Worm (Caenorhabditis elegans): ENCODE measurements around the gene eak-3.

eak-3 gene

ce11 chrIII:1181756-1182155 lies 5.4 kb upstream of the eak-3 start, which contains the start of gene nspg-8:
nspg-8 (plus strand) TSS chrIII:1182056.
- TF ChIP-seq lin-32 (GFP tag; optimal IDR thresholded peaks at IDR 0.05): no peak
- TF ChIP-seq sptf-1 (tag; optimal IDR thresholded peaks at IDR 0.05): no peak
- TF ChIP-seq bed-3 (GFP tag; optimal IDR thresholded peaks at IDR 0.05): no peak
- no peak for TF ChIP-seq ztf-11 (tag; optimal IDR thresholded peaks at IDR 0.05)
- TF ChIP-seq cnd-1 (tag; optimal IDR thresholded peaks at IDR 0.05): no peak
- TF ChIP-seq zip-8 (tag; optimal IDR thresholded peaks at IDR 0.05): no peak
- no peak for TF ChIP-seq unc-62 (GFP tag; optimal IDR thresholded peaks at IDR 0.05)
- no peak for TF ChIP-seq flh-1 (GFP tag; optimal IDR thresholded peaks at IDR 0.05)
- no peak for TF ChIP-seq tbx-8 (GFP tag; optimal IDR thresholded peaks at IDR 0.05)
- no peak for TF ChIP-seq pha-4 (tag; optimal IDR thresholded peaks at IDR 0.05)
- TF ChIP-seq ceh-83 (GFP tag; optimal IDR thresholded peaks at IDR 0.05): no peak
- no peak for TF ChIP-seq unc-120 (tag; optimal IDR thresholded peaks at IDR 0.05; ENCODE audit: poor library complexity, severe bottlenecking)
- no peak for TF ChIP-seq lsy-2 (tag; optimal IDR thresholded peaks at IDR 0.05)
- no peak for TF ChIP-seq nhr-12 (tag; optimal IDR thresholded peaks at IDR 0.05)
- no peak for TF ChIP-seq ceh-39 (tag; optimal IDR thresholded peaks at IDR 0.05)
- no peak for TF ChIP-seq elt-1 (tag; optimal IDR thresholded peaks at IDR 0.05; ENCODE audit: borderline replicate concordance, insufficient read depth)
- TF ChIP-seq nhr-76 (tag; optimal IDR thresholded peaks at IDR 0.05): no peak
- no peak for TF ChIP-seq unc-39 (tag; optimal IDR thresholded peaks at IDR 0.05)
- no peak for TF ChIP-seq nhr-28 (tag; optimal IDR thresholded peaks at IDR 0.05)

ce11 chrIII:1179006-1179405 lies 2.6 kb upstream of the eak-3 start:
- TF ChIP-seq lin-32 (GFP tag; optimal IDR thresholded peaks at IDR 0.05) (no peak), zip-8 (tag; optimal IDR thresholded peaks at IDR 0.05) (no peak), elt-3 (tag; optimal IDR thresholded peaks at IDR 0.05) (no peak), mep-1 (tag; optimal IDR thresholded peaks at IDR 0.05) (no peak), snpc-4 (tag; optimal IDR thresholded peaks at IDR 0.05) (no peak), ces-1 (GFP tag; optimal IDR thresholded peaks at IDR 0.05) (no peak), blmp-1 (tag; optimal IDR thresholded peaks at IDR 0.05) (no peak), sem-2 (GFP tag; optimal IDR thresholded peaks at IDR 0.05) (no peak), cnd-1 (tag; optimal IDR thresholded peaks at IDR 0.05) (no peak), unc-62 (GFP tag; optimal IDR thresholded peaks at IDR 0.05) (no peak)

- TF ChIP-seq zip-8 (tag; optimal IDR thresholded peaks at IDR 0.05): no peak
- no peak for TF ChIP-seq mls-2 (tag; optimal IDR thresholded peaks at IDR 0.05)
- no peak for TF ChIP-seq nhr-237 (tag; optimal IDR thresholded peaks at IDR 0.05)
- TF ChIP-seq snpc-4 (tag; optimal IDR thresholded peaks at IDR 0.05): no peak
- no peak for TF ChIP-seq bed-3 (GFP tag; optimal IDR thresholded peaks at IDR 0.05)
- TF ChIP-seq ces-1 (GFP tag; optimal IDR thresholded peaks at IDR 0.05): no peak
- TF ChIP-seq ceh-43 (GFP tag; optimal IDR thresholded peaks at IDR 0.05): no peak
- no peak for TF ChIP-seq nhr-28 (tag; optimal IDR thresholded peaks at IDR 0.05)
- TF ChIP-seq flh-1 (GFP tag; optimal IDR thresholded peaks at IDR 0.05): no peak
- no peak for TF ChIP-seq hlh-1 (tag; optimal IDR thresholded peaks at IDR 0.05)
- TF ChIP-seq ztf-11 (tag; optimal IDR thresholded peaks at IDR 0.05): no peak
- no peak for TF ChIP-seq nhr-76 (tag; optimal IDR thresholded peaks at IDR 0.05)
- no peak for TF ChIP-seq elt-3 (tag; optimal IDR thresholded peaks at IDR 0.05)
- no peak for TF ChIP-seq unc-62 (GFP tag; optimal IDR thresholded peaks at IDR 0.05)
- no peak for TF ChIP-seq cnd-1 (tag; optimal IDR thresholded peaks at IDR 0.05)
- no peak for TF ChIP-seq tbx-8 (GFP tag; optimal IDR thresholded peaks at IDR 0.05)
Measured at ce11 chrIII:1173331-1173730, 3.0 kb downstream of the eak-3 start.

DNA sequence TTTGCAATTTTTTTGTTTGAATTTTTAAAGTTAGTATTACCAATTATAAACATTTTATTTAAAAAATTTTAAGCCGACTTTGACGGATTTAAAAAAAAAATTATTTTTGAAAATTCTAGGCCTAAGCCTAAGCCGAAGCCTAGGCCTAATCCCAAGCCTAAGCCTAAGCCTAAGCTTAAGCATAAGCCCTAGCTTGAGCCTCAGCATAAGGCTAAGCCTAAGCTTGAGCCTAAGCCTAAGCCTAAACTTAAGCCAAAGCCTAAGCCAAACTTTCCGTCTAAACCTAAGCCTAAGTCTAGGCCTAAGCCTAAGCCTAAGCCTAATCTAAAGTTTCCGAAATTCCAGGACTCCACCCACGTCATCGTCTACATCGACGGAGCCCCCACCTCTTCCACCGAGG lies 6.7 kb downstream of the eak-3 start:
- TF ChIP-seq lin-32 (GFP tag; optimal IDR thresholded peaks at IDR 0.05): no peak
- no peak for TF ChIP-seq flh-1 (GFP tag; optimal IDR thresholded peaks at IDR 0.05)
- TF ChIP-seq hlh-1 (tag; optimal IDR thresholded peaks at IDR 0.05): no peak
- no peak for TF ChIP-seq pha-4 (tag; optimal IDR thresholded peaks at IDR 0.05)
- no peak for TF ChIP-seq ceh-43 (GFP tag; optimal IDR thresholded peaks at IDR 0.05)
- TF ChIP-seq ceh-39 (tag; optimal IDR thresholded peaks at IDR 0.05): no peak
- TF ChIP-seq drap-1 (GFP tag; optimal IDR thresholded peaks at IDR 0.05): no peak
- no peak for TF ChIP-seq ceh-83 (GFP tag; optimal IDR thresholded peaks at IDR 0.05)
- no peak for TF ChIP-seq mab-5 (tag; optimal IDR thresholded peaks at IDR 0.05)
- TF ChIP-seq nhr-28 (tag; optimal IDR thresholded peaks at IDR 0.05): no peak
- no peak for TF ChIP-seq nhr-12 (tag; optimal IDR thresholded peaks at IDR 0.05)
- no peak for TF ChIP-seq ham-2 (GFP tag; optimal IDR thresholded peaks at IDR 0.05)
- no peak for TF ChIP-seq unc-39 (tag; optimal IDR thresholded peaks at IDR 0.05)
- TF ChIP-seq snpc-4 (tag; optimal IDR thresholded peaks at IDR 0.05): no peak
- no peak for TF ChIP-seq unc-62 (GFP tag; optimal IDR thresholded peaks at IDR 0.05)
- no peak for TF ChIP-seq zip-8 (tag; optimal IDR thresholded peaks at IDR 0.05)
- no peak for TF ChIP-seq cnd-1 (tag; optimal IDR thresholded peaks at IDR 0.05)
- no peak for TF ChIP-seq M03D4.4 (tag; optimal IDR thresholded peaks at IDR 0.05)
- TF ChIP-seq ces-1 (GFP tag; optimal IDR thresholded peaks at IDR 0.05): no peak
- no peak for TF ChIP-seq nhr-2 (tag; optimal IDR thresholded peaks at IDR 0.05)
